Fruit fly (Drosophila melanogaster) whole organism, pupa: ENCODE measurements around the gene galla-2.

Experiments
- CG12605 ChIP-seq: fragments of 200-800 bp; sonication (Bioruptor generic); IDR thresholded peaks from 2 replicates; pipeline ENCODE4 v1.3.6; 2022; ENCODE audit warnings: missing biosample characterization, missing genetic modification characterization
- CG13204 ChIP-seq: fragments of 200-800 bp; sonication (Bioruptor generic); optimal IDR thresholded peaks from 2 replicates; lab custom pipeline; 2018; ENCODE audit warnings: missing biosample characterization, mild to moderate bottlenecking, missing genetic modification characterization, moderate library complexity
- CG15710 ChIP-seq: fragments of 200-800 bp; sonication (Bioruptor generic); optimal IDR thresholded peaks from 2 replicates; lab custom pipeline; 2018; ENCODE audit warnings: missing biosample characterization, mild to moderate bottlenecking, missing genetic modification characterization, moderate library complexity
- CG34367 ChIP-seq: fragments of 200-800 bp; sonication (Bioruptor generic); optimal IDR thresholded peaks from 2 replicates; lab custom pipeline; 2018; ENCODE audit warnings: missing biosample characterization, mild to moderate bottlenecking, missing genetic modification characterization
- Ets98B ChIP-seq: fragments of 200-800 bp; sonication (Bioruptor generic); IDR thresholded peaks from 2 replicates; pipeline ENCODE4 v1.3.6; 2022; ENCODE audit warnings: missing biosample characterization, missing genetic modification characterization

DNA sequence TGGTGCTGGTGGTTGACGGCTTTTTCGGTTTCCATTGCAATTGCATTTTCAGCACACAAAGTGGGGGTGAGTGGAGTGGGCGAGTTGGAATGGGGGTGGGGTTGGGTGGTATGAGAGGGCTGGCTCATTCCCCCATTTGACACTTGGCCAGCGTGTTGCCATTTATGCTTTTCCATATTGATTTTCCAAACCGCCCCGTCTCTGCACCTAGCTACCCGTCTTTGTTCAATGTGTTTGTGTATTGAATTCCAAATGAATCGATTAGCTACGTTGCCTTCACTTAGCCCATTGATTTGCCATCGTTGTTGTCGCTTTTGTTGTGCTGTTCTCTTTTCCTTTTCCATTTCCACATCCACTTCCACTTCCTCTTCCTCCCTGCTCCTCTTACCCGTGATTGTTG, 39.0 kb upstream of the galla-2 start:
- TF ChIP-seq Ets98B (GFP tag; lab: Robert Waterston, UW) (no peak), CG34367 (tag; lab: Kevin White, UChicago) (no peak), CG15710 (tag; lab: Kevin White, UChicago) (no peak), CG13204 (GFP tag; lab: Kevin White, UChicago) (no peak), CG12605 (GFP tag; lab: Robert Waterston, UW) (no peak)
